Fruit fly (Drosophila melanogaster) whole organism, wandering third instar larva: ENCODE results near the gene CG45492.
"Not testable (repeated sequence)": the region's sequence is repeated elsewhere in the genome, so short reads cannot be mapped to it uniquely, and the experiment has no call there.

Source experiments
- Abd-B ChIP-seq: fragments of >200 bp; optimal IDR thresholded peaks from 2 replicates; lab custom pipeline; 2017; ENCODE audit warnings: missing biosample characterization, missing genetic modification characterization
- h ChIP-seq: fragments of 200-800 bp; sonication (Bioruptor generic); optimal IDR thresholded peaks from 3 replicates; lab custom pipeline; 2016; ENCODE audit warnings: missing biosample characterization, mild to moderate bottlenecking, missing genetic modification characterization
- psq ChIP-seq: fragments of 200-800 bp; sonication (Bioruptor generic); optimal IDR thresholded peaks from 3 replicates; lab custom pipeline; 2017; ENCODE audit warnings: missing biosample characterization, mild to moderate bottlenecking, missing genetic modification characterization, moderate library complexity

DNA sequence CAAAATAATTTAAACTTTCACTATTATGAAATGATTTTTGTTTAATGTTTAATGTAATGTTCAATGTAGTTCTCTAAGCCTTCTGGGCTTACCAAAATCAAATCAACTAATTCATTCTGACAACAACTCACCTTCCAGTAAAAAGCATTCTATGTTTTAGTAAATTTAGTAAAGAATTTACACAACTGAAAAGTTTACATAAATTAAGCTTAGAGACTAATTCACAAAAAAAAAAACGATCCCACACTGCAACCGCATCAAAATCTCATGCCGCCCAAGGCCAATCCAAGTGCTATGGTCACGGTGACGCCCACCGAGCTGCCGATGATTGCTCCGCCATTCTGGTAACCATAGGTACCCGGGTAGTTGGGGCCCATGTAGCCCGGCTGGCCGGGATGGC, 5.1 kb downstream of the CG45492 start, which contains the start of gene CG45491:
- TF ChIP-seq psq; Abd-B; h (GFP tag; lab: Kevin White, UChicago): not testable (repeated sequence)
